Fruit fly (Drosophila melanogaster): ENCODE results near the gene CG12236.

CG12236 gene

dm6 chrX:5896809-5897700, 10.9 kb upstream of the CG12236 start (continued):
- TF ChIP-seq Atf3 (GFP tag; optimal IDR thresholded peaks at IDR 0.05) (no peak), Spps (tag; optimal IDR thresholded peaks at IDR 0.05) (no peak), Poxn (GFP tag; IDR thresholded peaks at IDR 0.05) (no peak), PHDP (tag; optimal IDR thresholded peaks at IDR 0.05) (peak; percentile 19), Ada2b (GFP tag; IDR thresholded peaks at IDR 0.05) (0 out of 2 replicates have a peak, but pooled peaks have one; percentile 4), CG12391 (tag; optimal IDR thresholded peaks at IDR 0.05) (peak; percentile 41), CG16863 (GFP tag; optimal IDR thresholded peaks at IDR 0.05) (no peak), CG32532 (GFP tag; IDR thresholded peaks at IDR 0.05) (peak; percentile 13; the same call in 1 of the 2 replicates), CG2712 (tag; optimal IDR thresholded peaks at IDR 0.05) (peak; percentile 13), hth (optimal IDR thresholded peaks at IDR 0.05) (no peak), Rfx (GFP tag; IDR thresholded peaks at IDR 0.05) (peak; percentile 31; the same call in 1 of the 2 replicates), Atf6 (GFP tag; IDR thresholded peaks at IDR 0.05) (0 out of 2 replicates have a peak, but pooled peaks have one; percentile 36), inv (GFP tag; IDR thresholded peaks at IDR 0.05; ENCODE audit: partially characterized antibody) (no peak), prd (optimal IDR thresholded peaks at IDR 0.05) (no peak), prd (GFP tag; IDR thresholded peaks at IDR 0.05) (peak; percentile 65; the same call in 2 of the 3 replicates), CG17361 (GFP tag; IDR thresholded peaks at IDR 0.05) (no peak), vvl (GFP tag; IDR thresholded peaks at IDR 0.05) (peak; percentile 36; the same call in 1 of the 2 replicates), CG33213 (GFP tag; optimal IDR thresholded peaks at IDR 0.05) (no peak), Sox102F (GFP tag; optimal IDR thresholded peaks at IDR 0.05) (peak; percentile 53), gem (tag; optimal IDR thresholded peaks at IDR 0.05) (peak; percentile 53), CG7963 (GFP tag; IDR thresholded peaks at IDR 0.05; ENCODE audit: partially characterized antibody) (no peak), emc (GFP tag; optimal IDR thresholded peaks at IDR 0.05) (no peak), CG3726 (GFP tag; IDR thresholded peaks at IDR 0.05) (0 out of 3 replicates have a peak, but pooled peaks have one; percentile 60), CG42726 (GFP tag; IDR thresholded peaks at IDR 0.05; ENCODE audit: partially characterized antibody) (no peak), E2f2 (GFP tag; IDR thresholded peaks at IDR 0.05) (0 out of 2 replicates have a peak, but pooled peaks have one; percentile 14), CG30403 (GFP tag; optimal IDR thresholded peaks at IDR 0.05) (peak; percentile 33), Stat92E (GFP tag; optimal IDR thresholded peaks at IDR 0.05) (no peak), Dfd (GFP tag; optimal IDR thresholded peaks at IDR 0.05) (no peak), Xrp1 (GFP tag; IDR thresholded peaks at IDR 0.05) (peak; percentile 33; the same call in 1 of the 2 replicates), CG14860 (GFP tag; IDR thresholded peaks at IDR 0.05; ENCODE audit: partially characterized antibody) (no peak), trem (tag; optimal IDR thresholded peaks at IDR 0.05) (no peak), Fer1 (GFP tag; optimal IDR thresholded peaks at IDR 0.05) (no peak)

dm6 chrX:5899241-5900145, 8.4 kb upstream of the CG12236 start:
- TF ChIP-seq CG12104 (GFP tag; optimal IDR thresholded peaks at IDR 0.05) (no peak), CG10565 (GFP tag; optimal IDR thresholded peaks at IDR 0.05) (no peak), CG10274 (GFP tag; optimal IDR thresholded peaks at IDR 0.05) (peak; percentile 29), vnd (GFP tag; IDR thresholded peaks at IDR 0.05; ENCODE audit: partially characterized antibody) (0 out of 3 replicates have a peak, but pooled peaks have one; percentile 37), dmrt99B (tag; optimal IDR thresholded peaks at IDR 0.05) (peak; percentile 15), ci (GFP tag; IDR thresholded peaks at IDR 0.05) (0 out of 3 replicates have a peak, but pooled peaks have one; percentile 40), Vsx1 (GFP tag; optimal IDR thresholded peaks at IDR 0.05) (peak; percentile 54), CG32772 (GFP tag; IDR thresholded peaks at IDR 0.05) (peak; percentile 73), CG16863 (GFP tag; optimal IDR thresholded peaks at IDR 0.05) (no peak), schlank (tag; optimal IDR thresholded peaks at IDR 0.05) (peak; percentile 31), cato (GFP tag; optimal IDR thresholded peaks at IDR 0.05; ENCODE audit: borderline replicate concordance) (no peak), kni (GFP tag; optimal IDR thresholded peaks at IDR 0.05) (peak; percentile 80), tna (GFP tag; IDR thresholded peaks at IDR 0.05; ENCODE audit: partially characterized antibody) (no peak), pan (optimal IDR thresholded peaks at IDR 0.05) (no peak), pan (GFP tag; optimal IDR thresholded peaks at IDR 0.05 in 1 of 2, IDR thresholded peaks at IDR 0.05 in 1 of 2) (no peak), CG32767 (GFP tag; IDR thresholded peaks at IDR 0.05) (0 out of 2 replicates have a peak, but pooled peaks have one; percentile 27)

Data from whole organism, embryonic.